Worm (Caenorhabditis elegans): Measurements from ENCODE around the gene F13A2.4.

Gene F13A2.4

ce11 chrV:4400118-4400517 lies at the start of gene F13A2.4:
F13A2.4 (minus strand) TSS chrV:4400218.
- TF ChIP-seq nhr-12 (tag; optimal IDR thresholded peaks at IDR 0.05) (no peak), nhr-25 (tag; optimal IDR thresholded peaks at IDR 0.05) (no peak), fkh-2 (tag; optimal IDR thresholded peaks at IDR 0.05) (no peak), elt-3 (tag; optimal IDR thresholded peaks at IDR 0.05) (no peak), mml-1 (tag; optimal IDR thresholded peaks at IDR 0.05) (no peak), jun-1 (tag; optimal IDR thresholded peaks at IDR 0.05) (no peak), nhr-77 (tag; optimal IDR thresholded peaks at IDR 0.05) (no peak), unc-62 (GFP tag; optimal IDR thresholded peaks at IDR 0.05) (no peak), sea-2 (GFP tag; optimal IDR thresholded peaks at IDR 0.05) (no peak), ztf-11 (tag; optimal IDR thresholded peaks at IDR 0.05) (no peak), lsy-12 (tag; optimal IDR thresholded peaks at IDR 0.05) (no peak), mdl-1 (tag; optimal IDR thresholded peaks at IDR 0.05) (no peak), ceh-16 (tag; optimal IDR thresholded peaks at IDR 0.05) (no peak), skn-1 (tag; optimal IDR thresholded peaks at IDR 0.05) (no peak), lin-15B (tag; optimal IDR thresholded peaks at IDR 0.05) (no peak), ama-1 (optimal IDR thresholded peaks at IDR 0.05) (no peak), egl-5 (tag; optimal IDR thresholded peaks at IDR 0.05) (no peak), pha-4 (tag; optimal IDR thresholded peaks at IDR 0.05) (no peak), hmg-11 (tag; optimal IDR thresholded peaks at IDR 0.05) (no peak)

ce11 chrV:4447637-4448036 lies 47.6 kb upstream of the F13A2.4 start:
- TF ChIP-seq elt-3 (tag; optimal IDR thresholded peaks at IDR 0.05): no peak

- no peak for TF ChIP-seq snpc-4 (tag; optimal IDR thresholded peaks at IDR 0.05)
- peak; percentile 12 for TF ChIP-seq pqm-1 (tag; optimal IDR thresholded peaks at IDR 0.05)
- peak; percentile 50 for TF ChIP-seq elt-2 (tag; optimal IDR thresholded peaks at IDR 0.05)
Measured at ce11 chrV:4442749-4443381, 42.8 kb upstream of the F13A2.4 start, which contains the start of gene rft-1. rft-1 (minus strand) TSS chrV:4443223.

ce11 chrV:4437215-4437614 lies 37.2 kb upstream of the F13A2.4 start:
- peak; percentile 43 for TF ChIP-seq nhr-25 (tag; optimal IDR thresholded peaks at IDR 0.05)
- no peak for TF ChIP-seq fkh-10 (GFP tag; optimal IDR thresholded peaks at IDR 0.05)
- TF ChIP-seq snpc-4 (tag; optimal IDR thresholded peaks at IDR 0.05): no peak
- TF ChIP-seq elt-2 (tag; optimal IDR thresholded peaks at IDR 0.05): no peak
- no peak for TF ChIP-seq ceh-16 (tag; optimal IDR thresholded peaks at IDR 0.05)
- no peak for TF ChIP-seq pqm-1 (tag; optimal IDR thresholded peaks at IDR 0.05)

ce11 chrV:4435411-4435981 lies 35.5 kb upstream of the F13A2.4 start, which contains the start of gene Y47D7A.13:
Y47D7A.13 (minus strand) TSS chrV:4435927.
- TF ChIP-seq nhr-11 (tag; optimal IDR thresholded peaks at IDR 0.05) (no peak), nfya-1 (tag; optimal IDR thresholded peaks at IDR 0.05; ENCODE audit: insufficient read depth) (no peak), nhr-77 (tag; optimal IDR thresholded peaks at IDR 0.05) (no peak), eor-1 (tag; optimal IDR thresholded peaks at IDR 0.05) (no peak), fkh-2 (tag; optimal IDR thresholded peaks at IDR 0.05) (no peak), nhr-25 (tag; optimal IDR thresholded peaks at IDR 0.05) (peak; percentile 31)

- no peak for TF ChIP-seq ZK546.5 (tag; optimal IDR thresholded peaks at IDR 0.05)
- TF ChIP-seq nhr-28 (tag; optimal IDR thresholded peaks at IDR 0.05): no peak
- no peak for TF ChIP-seq ceh-16 (tag; optimal IDR thresholded peaks at IDR 0.05)
- no peak for TF ChIP-seq jun-1 (tag; optimal IDR thresholded peaks at IDR 0.05)
- TF ChIP-seq fkh-2 (tag; optimal IDR thresholded peaks at IDR 0.05): no peak
- TF ChIP-seq lin-39 (tag; optimal IDR thresholded peaks at IDR 0.05): no peak
- no peak for TF ChIP-seq zag-1 (tag; optimal IDR thresholded peaks at IDR 0.05)
- TF ChIP-seq eor-1 (tag; optimal IDR thresholded peaks at IDR 0.05): no peak
- no peak for TF ChIP-seq elt-3 (tag; optimal IDR thresholded peaks at IDR 0.05)
Measured at ce11 chrV:4432783-4433237, 32.8 kb upstream of the F13A2.4 start, which contains the start of gene Y47D7A.15. Y47D7A.15 (minus strand) TSS chrV:4433187.
